Worm (Caenorhabditis elegans) whole organism, late embryonic: ENCODE results near the gene trx-1.

ENCODE experiments used
- ceh-34 ChIP-seq: sonication (generic microtip); optimal IDR thresholded peaks from 2 replicates; lab custom pipeline; 2016; ENCODE audit warnings: mild to moderate bottlenecking, missing genetic modification characterization, missing compliant biosample characterization
- ceh-9 ChIP-seq: sonication (generic microtip); optimal IDR thresholded peaks from 2 replicates; lab custom pipeline; 2016; ENCODE audit warnings: mild to moderate bottlenecking, missing genetic modification characterization, inconsistent platforms, missing compliant biosample characterization
- ets-4 ChIP-seq: sonication (generic microtip); optimal IDR thresholded peaks from 2 replicates; lab custom pipeline; 2016; ENCODE audit warnings: missing genetic modification characterization, missing compliant biosample characterization
- hlh-30 ChIP-seq: sonication (generic microtip); optimal IDR thresholded peaks from 2 replicates; lab custom pipeline; 2017; ENCODE audit warnings: antibody characterized with exemption, missing genetic modification characterization, missing compliant biosample characterization; ENCODE audit not compliant: insufficient read depth
- pha-4 ChIP-seq: fragments of 150-350 bp; optimal IDR thresholded peaks from 2 replicates; lab custom pipeline; 2018; ENCODE audit warnings: missing biosample characterization, missing genetic modification reagents, missing genetic modification characterization
- unc-86 ChIP-seq: sonication (generic microtip); optimal IDR thresholded peaks from 2 replicates; lab custom pipeline; 2016; ENCODE audit warnings: missing genetic modification characterization, missing compliant biosample characterization

ce11 chrII:7772411-7772810 lies 19.0 kb upstream of the trx-1 start, which contains the start of gene C06A8.6:
- no peak for TF ChIP-seq unc-86
- TF ChIP-seq ceh-34 (tag; lab: Kevin White, UChicago) = no peak
- no peak for TF ChIP-seq hlh-30 (tag; lab: Kevin White, UChicago)
- TF ChIP-seq pha-4 = no peak
- no peak for TF ChIP-seq ceh-9
- TF ChIP-seq ets-4 (tag; lab: Kevin White, UChicago) = no peak
